Fruit fly (Drosophila melanogaster): ENCODE data around the gene p38a.

Gene p38a

dm6 chr3R:24106879-24107441 lies 45.2 kb downstream of the p38a start, which contains the start of gene CG10694:
TSS of gene CG10694 (plus strand) at chr3R:24107391.
- TF ChIP-seq foxo (GFP tag; optimal IDR thresholded peaks at IDR 0.05) (no peak), CrebA (GFP tag; optimal IDR thresholded peaks at IDR 0.05; ENCODE audit: borderline replicate concordance) (no peak), OdsH (GFP tag; optimal IDR thresholded peaks at IDR 0.05) (no peak), Hr78 (GFP tag; optimal IDR thresholded peaks at IDR 0.05) (no peak), CG9705 (GFP tag; optimal IDR thresholded peaks at IDR 0.05) (no peak), fru (GFP tag; optimal IDR thresholded peaks at IDR 0.05) (no peak), sage (GFP tag; optimal IDR thresholded peaks at IDR 0.05) (no peak), woc (GFP tag; optimal IDR thresholded peaks at IDR 0.05) (no peak), N (GFP tag; optimal IDR thresholded peaks at IDR 0.05) (no peak), Mio (GFP tag; optimal IDR thresholded peaks at IDR 0.05) (no peak), brk (GFP tag; optimal IDR thresholded peaks at IDR 0.05) (no peak), ey (GFP tag; optimal IDR thresholded peaks at IDR 0.05) (no peak), lola (GFP tag; optimal IDR thresholded peaks at IDR 0.05) (no peak), tai (GFP tag; optimal IDR thresholded peaks at IDR 0.05) (no peak), HLH106 (tag; optimal IDR thresholded peaks at IDR 0.05) (no peak), Hr83 (GFP tag; optimal IDR thresholded peaks at IDR 0.05; ENCODE audit: poor library complexity, severe bottlenecking) (no peak), Dfd (GFP tag; optimal IDR thresholded peaks at IDR 0.05) (no peak), Jra (GFP tag; optimal IDR thresholded peaks at IDR 0.05) (no peak), Abd-B (GFP tag; optimal IDR thresholded peaks at IDR 0.05) (no peak), psq (GFP tag; optimal IDR thresholded peaks at IDR 0.05) (no peak)

DNA sequence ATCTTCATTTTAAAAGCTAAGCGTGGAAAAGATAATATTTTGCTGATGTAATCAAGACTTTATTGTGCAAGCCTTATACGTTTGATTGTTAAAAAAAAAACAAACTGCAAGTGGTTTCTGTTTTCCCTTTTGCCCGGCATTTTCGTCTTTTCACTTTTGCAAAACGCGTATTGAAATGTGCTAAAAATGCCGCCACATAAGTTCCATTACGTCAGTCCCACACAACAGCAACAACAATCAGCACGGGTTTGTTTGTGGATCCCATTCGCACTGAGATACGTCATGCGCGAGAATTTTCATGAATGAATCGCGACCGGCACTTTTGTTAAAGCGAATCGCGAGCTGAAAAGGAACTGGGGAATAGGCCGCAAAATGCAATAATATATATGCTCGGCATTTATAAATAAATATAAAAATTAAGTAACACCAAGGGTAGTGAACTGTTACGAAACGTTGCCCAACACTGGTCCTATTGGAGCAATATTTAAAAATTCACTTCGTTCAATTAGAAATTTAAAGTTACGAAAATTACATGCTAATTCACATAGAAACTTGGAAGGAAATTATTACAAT lies 46.0 kb downstream of the p38a start:
- TF ChIP-seq Vsx2 (GFP tag; optimal IDR thresholded peaks at IDR 0.05; ENCODE audit: partially characterized antibody) = no peak
- TF ChIP-seq CG9705 (GFP tag; optimal IDR thresholded peaks at IDR 0.05) = no peak
- TF ChIP-seq usp (GFP tag; optimal IDR thresholded peaks at IDR 0.05) = no peak
- TF ChIP-seq h (GFP tag; optimal IDR thresholded peaks at IDR 0.05) = peak; percentile 84
- peak; percentile 73 for TF ChIP-seq fru (GFP tag; optimal IDR thresholded peaks at IDR 0.05)
- no peak for TF ChIP-seq CrebA (GFP tag; optimal IDR thresholded peaks at IDR 0.05; ENCODE audit: borderline replicate concordance)
- TF ChIP-seq jim (GFP tag; optimal IDR thresholded peaks at IDR 0.05) = no peak
- peak; percentile 49 for TF ChIP-seq sage (GFP tag; optimal IDR thresholded peaks at IDR 0.05)
- peak; percentile 74 for TF ChIP-seq Jra (GFP tag; optimal IDR thresholded peaks at IDR 0.05)
- no peak for TF ChIP-seq GATAd (GFP tag; optimal IDR thresholded peaks at IDR 0.05)
- TF ChIP-seq Dif (GFP tag; optimal IDR thresholded peaks at IDR 0.05; ENCODE audit: partially characterized antibody) = no peak
- peak; percentile 72 for TF ChIP-seq Hnf4 (GFP tag; optimal IDR thresholded peaks at IDR 0.05)
- TF ChIP-seq ey (GFP tag; optimal IDR thresholded peaks at IDR 0.05) = peak; percentile 59
- TF ChIP-seq Hr78 (GFP tag; optimal IDR thresholded peaks at IDR 0.05) = no peak
- TF ChIP-seq pan (optimal IDR thresholded peaks at IDR 0.05) = no peak
- TF ChIP-seq Sp1 (GFP tag; optimal IDR thresholded peaks at IDR 0.05) = peak; percentile 37
- no peak for TF ChIP-seq dl (GFP tag; optimal IDR thresholded peaks at IDR 0.05; ENCODE audit: insufficient read depth in 1 of 2, partially characterized antibody in 2 of 2)
- no peak for TF ChIP-seq tai (GFP tag; optimal IDR thresholded peaks at IDR 0.05)
- no peak for TF ChIP-seq Mio (GFP tag; optimal IDR thresholded peaks at IDR 0.05)
- TF ChIP-seq psq (GFP tag; optimal IDR thresholded peaks at IDR 0.05) = no peak
- TF ChIP-seq foxo (GFP tag; optimal IDR thresholded peaks at IDR 0.05) = peak; percentile 7 to 77
- no peak for TF ChIP-seq Myc (optimal IDR thresholded peaks at IDR 0.05)
- TF ChIP-seq br (GFP tag; optimal IDR thresholded peaks at IDR 0.05) = peak; percentile 78
- no peak for TF ChIP-seq lola (GFP tag; optimal IDR thresholded peaks at IDR 0.05)
- no peak for TF ChIP-seq Rel (GFP tag; optimal IDR thresholded peaks at IDR 0.05)
- peak; percentile 33 for TF ChIP-seq Rel (tag; optimal IDR thresholded peaks at IDR 0.05)
- peak; percentile 9 for TF ChIP-seq dsf (GFP tag; optimal IDR thresholded peaks at IDR 0.05; ENCODE audit: borderline replicate concordance)
- TF ChIP-seq sv (GFP tag; optimal IDR thresholded peaks at IDR 0.05) = peak; percentile 43
- no peak for TF ChIP-seq Dfd (GFP tag; optimal IDR thresholded peaks at IDR 0.05)
- TF ChIP-seq N (GFP tag; optimal IDR thresholded peaks at IDR 0.05) = no peak
- peak; percentile 71 for TF ChIP-seq OdsH (GFP tag; optimal IDR thresholded peaks at IDR 0.05)
- no peak for TF ChIP-seq dmrt93B (GFP tag; optimal IDR thresholded peaks at IDR 0.05)
- peak; percentile 47 for TF ChIP-seq woc (GFP tag; optimal IDR thresholded peaks at IDR 0.05)
- TF ChIP-seq HLH106 (tag; optimal IDR thresholded peaks at IDR 0.05) = peak; percentile 44
- no peak for TF ChIP-seq Abd-B (GFP tag; optimal IDR thresholded peaks at IDR 0.05)
- peak; percentile 24 for TF ChIP-seq CG32264 (GFP tag; optimal IDR thresholded peaks at IDR 0.05)
- peak; percentile 39 for TF ChIP-seq Hr83 (GFP tag; optimal IDR thresholded peaks at IDR 0.05; ENCODE audit: poor library complexity, severe bottlenecking)
- TF ChIP-seq brk (GFP tag; optimal IDR thresholded peaks at IDR 0.05) = peak; percentile 86
- peak; percentile 75 for TF ChIP-seq rgr (GFP tag; optimal IDR thresholded peaks at IDR 0.05)

All from whole organism, wandering third instar larva.